Worm (Caenorhabditis elegans): ENCODE data around the gene EEED8.18.

The EEED8.18 gene

ce11 chrII:5389831-5390323 is 22.5 kb downstream of the EEED8.18 start, which contains the start of gene ndx-6 (continued):
- no peak for TF ChIP-seq nhr-84 (tag; optimal IDR thresholded peaks at IDR 0.05)
- TF ChIP-seq zip-4 (GFP tag; optimal IDR thresholded peaks at IDR 0.05) = peak; percentile 36
- TF ChIP-seq pqm-1 (tag; optimal IDR thresholded peaks at IDR 0.05) = no peak
- TF ChIP-seq ceh-90 (tag; optimal IDR thresholded peaks at IDR 0.05) = peak; percentile 26
- TF ChIP-seq unc-130 (tag; optimal IDR thresholded peaks at IDR 0.05) = peak; percentile 83
- TF ChIP-seq sox-4 (tag; optimal IDR thresholded peaks at IDR 0.05) = peak; percentile 32
- TF ChIP-seq vab-15 (tag; optimal IDR thresholded peaks at IDR 0.05) = no peak
- TF ChIP-seq ztf-11 (tag; optimal IDR thresholded peaks at IDR 0.05) = peak in 1 of 2 experiments; percentile 27
- peak; percentile 76 for TF ChIP-seq unc-86 (tag; optimal IDR thresholded peaks at IDR 0.05)
- TF ChIP-seq xbp-1 (tag; optimal IDR thresholded peaks at IDR 0.05) = peak; percentile 88
- TF ChIP-seq F16B12.6 (tag; optimal IDR thresholded peaks at IDR 0.05) = peak; percentile 67
- TF ChIP-seq efl-1 (optimal IDR thresholded peaks at IDR 0.05) = peak; percentile 92 to 99
- TF ChIP-seq efl-1 (GFP tag; optimal IDR thresholded peaks at IDR 0.05 in 1 of 2) = peak; percentile 98 to 100
- peak; percentile 93 for TF ChIP-seq nhr-85 (tag)
- TF ChIP-seq lin-15B (tag; optimal IDR thresholded peaks at IDR 0.05) = peak; percentile 59
- peak; percentile 39; the same call in 1 of the 2 replicates for TF ChIP-seq mab-9 (GFP tag; IDR thresholded peaks at IDR 0.05)
- TF ChIP-seq dsc-1 (tag; optimal IDR thresholded peaks at IDR 0.05) = peak; percentile 88
- TF ChIP-seq C34B4.2 (tag; optimal IDR thresholded peaks at IDR 0.05) = no peak
- peak in 2 of 6 experiments; percentile 73 to 87 for TF ChIP-seq elt-3 (tag; optimal IDR thresholded peaks at IDR 0.05)
- peak; percentile 64 for TF ChIP-seq nhr-11 (tag; optimal IDR thresholded peaks at IDR 0.05)
- TF ChIP-seq lsy-2 (tag; optimal IDR thresholded peaks at IDR 0.05) = peak; percentile 90 to 92
- TF ChIP-seq nhr-20 (tag; optimal IDR thresholded peaks at IDR 0.05) = peak; percentile 91
- peak; percentile 88 for TF ChIP-seq nhr-90 (tag; optimal IDR thresholded peaks at IDR 0.05; ENCODE audit: poor library complexity)
- TF ChIP-seq unc-30 (tag; optimal IDR thresholded peaks at IDR 0.05) = no peak
- TF ChIP-seq rnt-1 (tag; optimal IDR thresholded peaks at IDR 0.05) = peak; percentile 93
- TF ChIP-seq sptf-1 (tag; optimal IDR thresholded peaks at IDR 0.05) = no peak
- TF ChIP-seq irx-1 (tag; optimal IDR thresholded peaks at IDR 0.05) = peak; percentile 47
- TF ChIP-seq C16A3.4 (tag; optimal IDR thresholded peaks at IDR 0.05) = peak; percentile 90
- peak; percentile 83 for TF ChIP-seq tbx-2 (tag; optimal IDR thresholded peaks at IDR 0.05)
- peak; percentile 76 for TF ChIP-seq ztf-4 (tag; optimal IDR thresholded peaks at IDR 0.05)
- TF ChIP-seq dpl-1 (GFP tag; optimal IDR thresholded peaks at IDR 0.05) = peak; percentile 99
- peak; percentile 82 for TF ChIP-seq aly-2 (tag; optimal IDR thresholded peaks at IDR 0.05)
- TF ChIP-seq lin-35 (GFP tag; optimal IDR thresholded peaks at IDR 0.05) = peak; percentile 99 to 100
- peak; percentile 90 for TF ChIP-seq nhr-47 (tag; optimal IDR thresholded peaks at IDR 0.05)
- TF ChIP-seq ama-1 (optimal IDR thresholded peaks at IDR 0.05) = peak; percentile 75
- no peak for TF ChIP-seq aha-1 (tag; optimal IDR thresholded peaks at IDR 0.05)

ce11 chrII:5388786-5389421 is 23.5 kb downstream of the EEED8.18 start, which contains the start of gene rsp-4:
Gene rsp-4, minus strand, starts transcription at chrII:5388836.
- TF ChIP-seq mef-2 (tag; optimal IDR thresholded peaks at IDR 0.05) (no peak), efl-1 (optimal IDR thresholded peaks at IDR 0.05) (no peak), efl-1 (GFP tag; optimal IDR thresholded peaks at IDR 0.05 in 1 of 2) (peak in 1 of 2 experiments; percentile 4), hlh-17 (GFP tag; optimal IDR thresholded peaks at IDR 0.05; ENCODE audit: borderline replicate concordance) (no peak), nhr-85 (tag) (peak; percentile 29), ceh-63 (GFP tag; optimal IDR thresholded peaks at IDR 0.05) (peak; percentile 16)

- no peak for TF ChIP-seq swsn-7 (tag; optimal IDR thresholded peaks at IDR 0.05)
- TF ChIP-seq nhr-19 (GFP tag; conservative IDR thresholded peaks at IDR 0.05) = no peak
- TF ChIP-seq efl-1 (optimal IDR thresholded peaks at IDR 0.05) = no peak
- peak in 1 of 2 experiments; percentile 3 for TF ChIP-seq efl-1 (GFP tag; optimal IDR thresholded peaks at IDR 0.05 in 1 of 2)
- TF ChIP-seq irx-1 (tag; optimal IDR thresholded peaks at IDR 0.05) = no peak
- TF ChIP-seq unc-30 (tag; optimal IDR thresholded peaks at IDR 0.05) = no peak
- no peak for TF ChIP-seq Y116A8C.19 (tag; optimal IDR thresholded peaks at IDR 0.05; ENCODE audit: borderline replicate concordance)
- TF ChIP-seq egl-27 (tag; optimal IDR thresholded peaks at IDR 0.05) = no peak
These were observed 25.2 kb downstream of the EEED8.18 start, which contains the start of gene ccpp-6 for ce11 chrII:5387217-5387616. Gene ccpp-6, minus strand, starts transcription at chrII:5387317.

All from whole organism, L1 larva.